Worm (Caenorhabditis elegans) whole organism, L2 larva: ENCODE data around the gene C40H1.3.

Experiments
- R02D3.7 ChIP-seq: fragments of 150-350 bp; optimal IDR thresholded peaks from 2 replicates; lab custom pipeline; 2014; ENCODE audit warnings: missing biosample characterization, missing genetic modification characterization
- alr-1 ChIP-seq: fragments of 150-350 bp; optimal IDR thresholded peaks from 2 replicates; lab custom pipeline; 2014; ENCODE audit warnings: missing biosample characterization, missing genetic modification characterization
- ama-1 ChIP-seq: fragments of 150-350 bp; optimal IDR thresholded peaks from 2 replicates; lab custom pipeline; 2018; ENCODE audit warnings: inconsistent platforms
- ceh-16 ChIP-seq: fragments of 150-350 bp; optimal IDR thresholded peaks from 2 replicates; lab custom pipeline; 2014; ENCODE audit warnings: missing biosample characterization, missing genetic modification characterization
- egl-27 ChIP-seq: sonication (generic microtip); optimal IDR thresholded peaks from 3 replicates; lab custom pipeline; 2017; ENCODE audit warnings: missing biosample characterization, missing genetic modification reagents, missing genetic modification characterization
- elt-1 ChIP-seq: fragments of 150-350 bp; optimal IDR thresholded peaks from 2 replicates; lab custom pipeline; 2014; ENCODE audit warnings: missing biosample characterization, missing genetic modification characterization
- elt-3 ChIP-seq: sonication (generic microtip); optimal IDR thresholded peaks from 2 replicates; lab custom pipeline; 2017; ENCODE audit warnings: missing biosample characterization, missing genetic modification characterization
- lin-11 ChIP-seq: fragments of 150-350 bp; sonication (generic microtip); optimal IDR thresholded peaks from 2 replicates; lab custom pipeline; 2014; ENCODE audit warnings: missing biosample characterization, missing genetic modification characterization, inconsistent platforms, mixed read lengths
- lin-39 ChIP-seq: fragments of 150-350 bp; optimal IDR thresholded peaks from 2 replicates; lab custom pipeline; 2014; ENCODE audit warnings: missing biosample characterization, missing genetic modification reagents, missing genetic modification characterization
- nhr-237 ChIP-seq: fragments of 150-350 bp; optimal IDR thresholded peaks from 2 replicates; lab custom pipeline; 2014; ENCODE audit warnings: missing biosample characterization, missing genetic modification characterization
- sma-3 ChIP-seq: sonication (generic microtip); optimal IDR thresholded peaks from 2 replicates; lab custom pipeline; 2016; ENCODE audit warnings: missing genetic modification reagents, missing genetic modification characterization, missing compliant biosample characterization
- unc-62 ChIP-seq: fragments of 150-350 bp; optimal IDR thresholded peaks from 2 replicates; lab custom pipeline; 2014; ENCODE audit warnings: missing biosample characterization, missing genetic modification reagents, missing genetic modification characterization
- ztf-1 ChIP-seq: fragments of 200-800 bp; sonication (Bioruptor generic); conservative IDR thresholded peaks from 2 replicates; pipeline ENCODE4 v1.3.6; 2022; ENCODE audit warnings: missing genetic modification characterization, missing compliant biosample characterization
- ztf-4 ChIP-seq: fragments of 150-350 bp; optimal IDR thresholded peaks from 2 replicates; lab custom pipeline; 2014; ENCODE audit warnings: missing biosample characterization, missing genetic modification characterization

DNA sequence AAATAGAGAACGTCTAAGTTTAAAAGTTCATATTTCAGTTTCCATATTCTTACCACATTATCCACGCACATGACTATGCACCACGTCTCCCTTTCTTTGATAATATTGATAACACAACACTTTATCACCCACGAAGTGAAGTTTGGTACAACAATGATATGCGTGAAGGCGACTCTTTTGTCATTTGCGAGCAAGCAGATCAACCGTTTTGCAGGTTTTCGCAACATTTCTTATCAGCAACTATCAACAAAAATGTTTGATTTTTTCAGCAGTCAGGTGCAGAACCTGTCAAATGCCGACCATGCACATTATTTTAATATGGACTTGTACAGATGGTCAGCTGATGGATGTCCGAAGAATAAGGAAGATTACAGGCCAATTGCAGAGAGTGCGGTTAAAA is 2.6 kb downstream of the C40H1.3 start:
- TF ChIP-seq sma-3 (GFP tag; lab: Kevin White, UChicago) (peak; percentile 34), egl-27 (no peak), unc-62 (GFP tag; lab: Kevin White, UChicago) (no peak), R02D3.7 (no peak), ceh-16 (tag; lab: Kevin White, UChicago) (no peak), lin-11 (tag; lab: Kevin White, UChicago) (no peak), elt-3 (tag; lab: Kevin White, UChicago) (no peak), ztf-4 (tag; lab: Kevin White, UChicago) (no peak), ztf-1 (GFP tag; lab: Robert Waterston, UW) (no peak), ama-1 (no peak), alr-1 (tag; lab: Kevin White, UChicago) (no peak), nhr-237 (tag; lab: Kevin White, UChicago) (no peak), lin-39 (tag; lab: Kevin White, UChicago) (no peak), elt-1 (no peak)
